Fruit fly (Drosophila melanogaster): Measurements from ENCODE around the gene ntc.

ntc gene

dm6 chr3L:3806330-3806729, at the start of gene ntc, which contains the start of the genes CG32264 and IntS10 (continued):
- no peak for TF ChIP-seq Dip2 (GFP tag; IDR thresholded peaks at IDR 0.05)
- peak; percentile 17 for TF ChIP-seq Deaf1 (tag; optimal IDR thresholded peaks at IDR 0.05)
- TF ChIP-seq CG7556 (GFP tag; optimal IDR thresholded peaks at IDR 0.05), result peak; percentile 47
- no peak for TF ChIP-seq lov (optimal IDR thresholded peaks at IDR 0.05)
- no peak for TF ChIP-seq lov (GFP tag; IDR thresholded peaks at IDR 0.05)
- TF ChIP-seq CG14965 (GFP tag; optimal IDR thresholded peaks at IDR 0.05; ENCODE audit: borderline replicate concordance), result no peak
- peak; percentile 34 for TF ChIP-seq ewg (GFP tag; optimal IDR thresholded peaks at IDR 0.05)
- no peak for TF ChIP-seq CG8359 (GFP tag; optimal IDR thresholded peaks at IDR 0.05; ENCODE audit: borderline replicate concordance)
- TF ChIP-seq CG18619 (GFP tag; optimal IDR thresholded peaks at IDR 0.05), result peak; percentile 59
- peak; percentile 47 for TF ChIP-seq CG11723 (GFP tag; optimal IDR thresholded peaks at IDR 0.05)
- TF ChIP-seq pb (GFP tag; optimal IDR thresholded peaks at IDR 0.05), result peak; percentile 47
- TF ChIP-seq hth (optimal IDR thresholded peaks at IDR 0.05), result no peak
- peak; percentile 68 for TF ChIP-seq phol (tag; optimal IDR thresholded peaks at IDR 0.05)
- TF ChIP-seq CG3995 (GFP tag; optimal IDR thresholded peaks at IDR 0.05), result no peak
- TF ChIP-seq slbo (GFP tag; IDR thresholded peaks at IDR 0.05), result peak; percentile 72
- no peak for TF ChIP-seq Blimp-1 (GFP tag; optimal IDR thresholded peaks at IDR 0.05)
- no peak for TF ChIP-seq zen2 (GFP tag; IDR thresholded peaks at IDR 0.05; ENCODE audit: partially characterized antibody)
- peak; percentile 64; the same call in 1 of the 2 replicates for TF ChIP-seq Ptx1 (GFP tag; IDR thresholded peaks at IDR 0.05)
- no peak for TF ChIP-seq CG5180 (GFP tag; optimal IDR thresholded peaks at IDR 0.05)
- no peak for TF ChIP-seq CG7987 (GFP tag; optimal IDR thresholded peaks at IDR 0.05)
- no peak for TF ChIP-seq CG8281 (tag; optimal IDR thresholded peaks at IDR 0.05)
- TF ChIP-seq CkIIα-i1 (GFP tag; IDR thresholded peaks at IDR 0.05), result no peak
- no peak for TF ChIP-seq Lpt (GFP tag; optimal IDR thresholded peaks at IDR 0.05)
- no peak for TF ChIP-seq grn (GFP tag; optimal IDR thresholded peaks at IDR 0.05)
- TF ChIP-seq zf30C (GFP tag; optimal IDR thresholded peaks at IDR 0.05), result no peak
- TF ChIP-seq Xbp1 (GFP tag; optimal IDR thresholded peaks at IDR 0.05), result peak; percentile 81
- peak; percentile 85 for TF ChIP-seq CoRest (tag; optimal IDR thresholded peaks at IDR 0.05)
- TF ChIP-seq bigmax (GFP tag; optimal IDR thresholded peaks at IDR 0.05), result no peak

- TF ChIP-seq E2f2 (GFP tag; IDR thresholded peaks at IDR 0.05), result no peak
- no peak for TF ChIP-seq CG18011 (GFP tag; optimal IDR thresholded peaks at IDR 0.05)
- no peak for TF ChIP-seq phol (tag; optimal IDR thresholded peaks at IDR 0.05)
- peak; percentile 82 for TF ChIP-seq Awh (GFP tag; IDR thresholded peaks at IDR 0.05)
- TF ChIP-seq CG6254 (GFP tag; optimal IDR thresholded peaks at IDR 0.05), result no peak
- no peak for TF ChIP-seq CG18619 (GFP tag; optimal IDR thresholded peaks at IDR 0.05)
- peak; percentile 62 for TF ChIP-seq Med (GFP tag)
- no peak for TF ChIP-seq seq (GFP tag; IDR thresholded peaks at IDR 0.05)
- peak; percentile 41 for TF ChIP-seq sd (tag; optimal IDR thresholded peaks at IDR 0.05)
- TF ChIP-seq tx (GFP tag; optimal IDR thresholded peaks at IDR 0.05), result no peak
- TF ChIP-seq CG7928 (GFP tag; optimal IDR thresholded peaks at IDR 0.05), result no peak
- no peak for TF ChIP-seq pan (optimal IDR thresholded peaks at IDR 0.05)
- peak in 1 of 2 experiments; percentile 51 for TF ChIP-seq pan (GFP tag; optimal IDR thresholded peaks at IDR 0.05 in 1 of 2, IDR thresholded peaks at IDR 0.05 in 1 of 2)
- peak; percentile 9 for TF ChIP-seq PHDP (tag; optimal IDR thresholded peaks at IDR 0.05)
- TF ChIP-seq sens (GFP tag), result peak; percentile 53
- no peak for TF ChIP-seq sna (GFP tag; IDR thresholded peaks at IDR 0.05; ENCODE audit: partially characterized antibody)
- TF ChIP-seq CG9817 (tag; optimal IDR thresholded peaks at IDR 0.05), result no peak
- TF ChIP-seq CG14014 (GFP tag; IDR thresholded peaks at IDR 0.05), result no peak
- TF ChIP-seq Hmr (GFP tag; optimal IDR thresholded peaks at IDR 0.05), result peak; percentile 10
- no peak for TF ChIP-seq CG3407 (GFP tag; optimal IDR thresholded peaks at IDR 0.05)
- no peak for TF ChIP-seq CG8281 (tag; optimal IDR thresholded peaks at IDR 0.05)
- no peak for TF ChIP-seq wek (GFP tag; optimal IDR thresholded peaks at IDR 0.05)
- TF ChIP-seq wor (GFP tag; IDR thresholded peaks at IDR 0.05), result no peak
- TF ChIP-seq Rfx (GFP tag; IDR thresholded peaks at IDR 0.05), result peak; percentile 17; the same call in 1 of the 2 replicates
- 0 out of 2 replicates have a peak, but pooled peaks have one; percentile 13 for TF ChIP-seq stc (GFP tag; IDR thresholded peaks at IDR 0.05)
- no peak for TF ChIP-seq fd96Cb (tag; optimal IDR thresholded peaks at IDR 0.05)
- TF ChIP-seq bsh (GFP tag; optimal IDR thresholded peaks at IDR 0.05), result no peak
Observed at dm6 chr3L:3856004-3856403, 49.7 kb upstream of the ntc start.
